Fruit fly (Drosophila melanogaster): ENCODE results near the gene Polr2A.

DNA sequence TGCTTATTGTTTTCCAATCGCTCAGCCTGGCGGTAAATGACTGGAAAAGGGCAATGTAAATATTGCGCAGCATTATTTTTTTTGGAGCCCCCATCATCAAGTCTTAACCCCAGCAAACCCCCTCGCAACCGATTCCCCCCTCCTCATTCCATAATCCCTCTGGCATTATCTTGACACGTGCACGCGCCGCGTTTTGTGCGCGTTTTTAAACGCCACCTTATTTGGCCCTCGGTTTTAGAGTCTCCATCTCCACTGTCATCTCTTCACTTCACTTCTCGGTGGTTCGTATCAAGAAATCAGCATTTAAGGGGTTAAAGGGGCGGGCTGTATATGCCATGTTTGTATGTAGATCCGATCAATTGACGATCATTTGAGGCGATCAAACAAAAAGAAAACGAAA is 23.2 kb downstream of the Polr2A start:
- TF ChIP-seq pfk (GFP tag; optimal IDR thresholded peaks at IDR 0.05) (no peak), CG14441 (GFP tag; IDR thresholded peaks at IDR 0.05) (no peak), CG9876 (GFP tag; optimal IDR thresholded peaks at IDR 0.05) (no peak), danr (GFP tag; IDR thresholded peaks at IDR 0.05) (no peak), seq (GFP tag; IDR thresholded peaks at IDR 0.05) (no peak), CG3065 (GFP tag; optimal IDR thresholded peaks at IDR 0.05) (no peak), fd96Cb (tag; optimal IDR thresholded peaks at IDR 0.05) (no peak), CG10543 (GFP tag; optimal IDR thresholded peaks at IDR 0.05) (no peak), CG5245 (GFP tag; optimal IDR thresholded peaks at IDR 0.05) (no peak), disco-r (GFP tag; optimal IDR thresholded peaks at IDR 0.05) (no peak), ranshi (GFP tag; IDR thresholded peaks at IDR 0.05) (no peak), org-1 (GFP tag; optimal IDR thresholded peaks at IDR 0.05) (no peak)

Measured in whole organism, embryonic.